Worm (Caenorhabditis elegans): ENCODE data around the gene parn-1.

parn-1 gene

ce11 chrV:12719713-12720112, 24.7 kb upstream of the parn-1 start, which contains the start of gene R11D1.7:
Gene R11D1.7, plus strand, starts transcription at chrV:12720013.
- no peak for TF ChIP-seq Y53F4B.3 (GFP tag; IDR thresholded peaks at IDR 0.05)

ce11 chrV:12718622-12719021, 23.6 kb upstream of the parn-1 start, which contains the start of gene str-181:
Gene str-181, minus strand, starts transcription at chrV:12718722.
- no peak for TF ChIP-seq dpff-1 (tag; optimal IDR thresholded peaks at IDR 0.05)
- TF ChIP-seq F37B4.10 (GFP tag; IDR thresholded peaks at IDR 0.05) = no peak
- no peak for TF ChIP-seq snpc-1.1 (tag; optimal IDR thresholded peaks at IDR 0.05; ENCODE audit: insufficient read depth)
- TF ChIP-seq nhr-90 (tag; optimal IDR thresholded peaks at IDR 0.05) = no peak
- TF ChIP-seq F52B5.7 (tag; optimal IDR thresholded peaks at IDR 0.05) = no peak
- no peak for TF ChIP-seq C06A6.2 (GFP tag; conservative IDR thresholded peaks at IDR 0.05)
- no peak for TF ChIP-seq hlh-12 (tag; optimal IDR thresholded peaks at IDR 0.05)
- no peak for TF ChIP-seq ceh-91 (GFP tag; IDR thresholded peaks at IDR 0.05)
- TF ChIP-seq ztf-18 (tag; optimal IDR thresholded peaks at IDR 0.05) = no peak

- TF ChIP-seq pha-4 (tag; optimal IDR thresholded peaks at IDR 0.05) (no peak), tbx-9 (tag; optimal IDR thresholded peaks at IDR 0.05; ENCODE audit: borderline replicate concordance) (no peak), ZK185.1 (tag; optimal IDR thresholded peaks at IDR 0.05; ENCODE audit: poor library complexity, severe bottlenecking) (no peak), bed-1 (GFP tag; IDR thresholded peaks at IDR 0.05) (no peak), somi-1 (GFP tag; optimal IDR thresholded peaks at IDR 0.05) (no peak)
Observed at ce11 chrV:12716447-12716846, 21.4 kb upstream of the parn-1 start, which contains the start of gene str-178. Gene str-178, minus strand, starts transcription at chrV:12716547.

ce11 chrV:12714120-12714519, 19.1 kb upstream of the parn-1 start, which contains the start of gene R11D1.4:
Gene R11D1.4, minus strand, starts transcription at chrV:12714220.
- TF ChIP-seq efl-1 (GFP tag; optimal IDR thresholded peaks at IDR 0.05) = no peak
- TF ChIP-seq ets-4 (GFP tag; optimal IDR thresholded peaks at IDR 0.05) = no peak
- no peak for TF ChIP-seq nfya-1 (tag; optimal IDR thresholded peaks at IDR 0.05; ENCODE audit: borderline replicate concordance, insufficient read depth)
- no peak for TF ChIP-seq F10E7.11 (tag; optimal IDR thresholded peaks at IDR 0.05)
- TF ChIP-seq F37B4.10 (GFP tag; IDR thresholded peaks at IDR 0.05) = no peak
- no peak for TF ChIP-seq F39B2.1 (GFP tag; IDR thresholded peaks at IDR 0.05)
- TF ChIP-seq madf-6 (GFP tag; IDR thresholded peaks at IDR 0.05) = no peak
- no peak for TF ChIP-seq ztf-18 (tag; optimal IDR thresholded peaks at IDR 0.05)
- TF ChIP-seq tbp1 (GFP tag; optimal IDR thresholded peaks at IDR 0.05) = no peak
- TF ChIP-seq athp-1 (tag; optimal IDR thresholded peaks at IDR 0.05) = no peak
- no peak for TF ChIP-seq unc-62 (GFP tag; optimal IDR thresholded peaks at IDR 0.05)
- TF ChIP-seq ceh-27 (GFP tag; optimal IDR thresholded peaks at IDR 0.05) = no peak

ce11 chrV:12711999-12712398, 16.9 kb upstream of the parn-1 start, which contains the start of gene R11D1.3:
Gene R11D1.3, minus strand, starts transcription at chrV:12712099.
- TF ChIP-seq akir-1 (GFP tag; optimal IDR thresholded peaks at IDR 0.05) (no peak), attf-6 (GFP tag; IDR thresholded peaks at IDR 0.05) (no peak), lsl-1 (GFP tag; optimal IDR thresholded peaks at IDR 0.05) (no peak), ztf-28 (GFP tag; IDR thresholded peaks at IDR 0.05) (no peak), Y67H2A.10 (GFP tag; conservative IDR thresholded peaks at IDR 0.05) (no peak), F57C9.4 (tag; optimal IDR thresholded peaks at IDR 0.05) (no peak), egrh-3 (GFP tag; IDR thresholded peaks at IDR 0.05) (no peak), lag-1 (GFP tag; IDR thresholded peaks at IDR 0.05) (no peak), die-1 (tag; optimal IDR thresholded peaks at IDR 0.05) (no peak), sea-2 (GFP tag; IDR thresholded peaks at IDR 0.05) (no peak), F39B2.1 (GFP tag; IDR thresholded peaks at IDR 0.05) (no peak), ztf-25 (GFP tag; IDR thresholded peaks at IDR 0.05) (no peak), bed-2 (GFP tag; IDR thresholded peaks at IDR 0.05) (no peak), nhr-80 (tag; optimal IDR thresholded peaks at IDR 0.05) (no peak)
